Worm (Caenorhabditis elegans) whole organism, young adult: ENCODE measurements around the gene hil-4.

Experiments
- B0019.2 ChIP-seq: fragments of 200-800 bp; sonication (Bioruptor generic); conservative IDR thresholded peaks from 2 replicates; pipeline ENCODE4 v1.3.6; 2022; ENCODE audit warnings: missing genetic modification reagents, missing genetic modification characterization, missing compliant biosample characterization
- F39B2.1 ChIP-seq: fragments of 200-800 bp; sonication (Bioruptor generic); IDR thresholded peaks from 2 replicates; pipeline ENCODE4 v1.3.6; 2022; ENCODE audit warnings: missing genetic modification reagents, missing genetic modification characterization, missing compliant biosample characterization
- F57A8.1 ChIP-seq: fragments of 200-800 bp; sonication (Bioruptor generic); optimal IDR thresholded peaks from 2 replicates; lab custom pipeline; 2018; ENCODE audit warnings: mild to moderate bottlenecking, missing genetic modification characterization, moderate library complexity, missing compliant biosample characterization
- ZK185.1 ChIP-seq: sonication (generic microtip); optimal IDR thresholded peaks from 2 replicates; lab custom pipeline; 2016; ENCODE audit warnings: mild to moderate bottlenecking, missing genetic modification characterization, missing compliant biosample characterization; ENCODE audit not compliant: poor library complexity, severe bottlenecking
- aptf-3 ChIP-seq: fragments of 200-800 bp; sonication (Bioruptor generic); IDR thresholded peaks from 2 replicates; pipeline ENCODE4 v1.3.6; 2022; ENCODE audit warnings: missing genetic modification characterization, missing compliant biosample characterization
- dox-1 ChIP-seq: fragments of 200-800 bp; sonication (Bioruptor generic); IDR thresholded peaks from 2 replicates; pipeline ENCODE4 v1.3.6; 2022; ENCODE audit warnings: missing genetic modification reagents, missing genetic modification characterization, missing compliant biosample characterization
- ets-4 ChIP-seq: fragments of 200-800 bp; sonication (Bioruptor generic); optimal IDR thresholded peaks from 2 replicates; lab custom pipeline; 2018; ENCODE audit warnings: mild to moderate bottlenecking, missing genetic modification characterization, missing compliant biosample characterization
- let-526 ChIP-seq: fragments of 200-800 bp; sonication (Bioruptor generic); IDR thresholded peaks from 2 replicates; pipeline ENCODE4 v1.3.6; 2022; ENCODE audit warnings: missing genetic modification reagents, missing genetic modification characterization, missing compliant biosample characterization
- lir-1 ChIP-seq: fragments of 200-800 bp; sonication (Bioruptor generic); conservative IDR thresholded peaks from 2 replicates; pipeline ENCODE4 v1.3.6; 2022; ENCODE audit warnings: missing genetic modification reagents, missing genetic modification characterization, missing compliant biosample characterization
- madf-10 ChIP-seq: sonication (generic microtip); optimal IDR thresholded peaks from 2 replicates; lab custom pipeline; 2016; ENCODE audit warnings: mild to moderate bottlenecking, missing genetic modification characterization, missing compliant biosample characterization

DNA sequence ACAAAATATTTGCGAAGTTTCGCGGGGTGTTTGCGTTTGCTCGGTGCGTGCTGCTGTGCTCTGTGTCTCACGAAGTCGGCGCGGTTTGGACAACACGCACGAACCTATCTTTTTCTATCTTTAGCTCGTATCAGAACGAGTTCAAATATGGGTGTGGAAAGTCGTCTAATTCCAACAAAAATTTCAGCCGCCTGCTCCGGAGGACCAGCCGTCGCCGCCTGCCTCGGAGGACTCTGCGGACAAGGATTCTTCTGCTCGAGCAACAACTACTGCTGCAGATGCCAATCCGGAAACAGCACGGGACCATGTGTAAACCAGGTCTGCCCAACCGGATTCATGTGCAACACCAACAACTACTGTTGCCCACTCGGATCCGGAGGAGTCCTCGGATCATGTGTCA, 47.8 kb downstream of the hil-4 start:
- TF ChIP-seq madf-10 (tag; lab: Kevin White, UChicago), result no peak
- no peak for TF ChIP-seq ZK185.1 (tag; lab: Kevin White, UChicago)
- no peak for TF ChIP-seq let-526 (GFP tag; lab: Robert Waterston, UW)
- TF ChIP-seq F39B2.1 (GFP tag; lab: Robert Waterston, UW), result no peak
- TF ChIP-seq B0019.2 (GFP tag; lab: Robert Waterston, UW), result no peak
- no peak for TF ChIP-seq aptf-3 (GFP tag; lab: Robert Waterston, UW)
- TF ChIP-seq dox-1 (GFP tag; lab: Robert Waterston, UW), result no peak
- no peak for TF ChIP-seq lir-1
- no peak for TF ChIP-seq F57A8.1
- TF ChIP-seq ets-4 (GFP tag; lab: Kevin White, UChicago), result no peak
